Worm (Caenorhabditis elegans): ENCODE results near the gene F46C3.2.

DNA sequence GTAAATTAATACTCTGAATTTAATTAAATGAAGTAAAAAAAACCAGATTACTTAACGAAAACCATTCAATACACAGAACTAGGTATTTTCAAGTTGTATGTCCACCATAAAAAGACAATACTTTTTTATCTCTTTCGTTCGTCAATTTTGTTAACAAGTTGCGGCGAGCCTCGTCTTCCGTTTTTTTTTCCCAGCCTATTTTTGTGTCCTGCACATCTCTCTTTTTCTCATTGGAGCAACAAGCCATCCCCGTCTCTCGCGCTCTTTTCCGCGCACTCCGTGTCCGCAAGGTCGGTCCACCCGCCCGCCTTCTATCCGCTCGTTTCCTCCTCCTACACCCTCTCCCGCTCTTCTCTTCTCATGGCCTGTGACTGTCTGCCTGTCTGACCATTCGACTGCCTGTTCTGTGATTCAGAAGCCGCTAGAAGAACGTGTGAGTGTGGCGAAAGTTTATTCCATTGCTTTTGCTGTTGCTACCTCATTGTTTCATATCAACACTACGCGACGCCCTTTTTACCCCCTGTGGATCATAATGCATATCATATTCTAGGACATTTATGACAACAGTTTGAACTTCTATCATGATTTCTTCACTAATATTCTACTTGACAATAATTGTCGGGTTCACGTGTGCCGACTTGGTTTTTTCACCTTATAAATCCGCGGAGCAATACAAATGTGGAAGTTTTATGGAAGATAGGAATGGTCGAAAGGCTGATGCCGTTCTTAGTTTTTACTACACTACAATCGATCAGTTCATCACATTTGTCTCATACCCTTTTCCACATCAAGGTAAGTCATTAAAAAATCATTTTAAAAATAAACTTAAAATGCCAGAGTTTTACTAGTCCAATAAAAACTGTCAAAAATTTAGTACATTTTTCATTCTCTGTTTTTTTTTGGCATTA, 33.8 kb downstream of the F46C3.2 start, which contains the start of the genes F08B12.11 and prmn-1:
- TF ChIP-seq him-1 (tag; optimal IDR thresholded peaks at IDR 0.05) (no peak), dao-5 (tag; optimal IDR thresholded peaks at IDR 0.05) (no peak)
